Worm (Caenorhabditis elegans) whole organism, young adult: ENCODE results near the gene E02H1.5.
A peak's percentile ranks its signal among the peaks of the same experiment; 100 is the strongest.

Experiments used
- D2030.7 ChIP-seq: fragments of 200-800 bp; sonication (Bioruptor generic); IDR thresholded peaks from 2 replicates; pipeline ENCODE4 v1.3.6; 2022; ENCODE audit warnings: missing genetic modification reagents, missing genetic modification characterization, missing compliant biosample characterization
- F10E7.11 ChIP-seq: sonication (generic microtip); optimal IDR thresholded peaks from 2 replicates; lab custom pipeline; 2017; ENCODE audit warnings: mild to moderate bottlenecking, missing genetic modification characterization, moderate library complexity, missing compliant biosample characterization
- F22D6.2 ChIP-seq: sonication (generic microtip); optimal IDR thresholded peaks from 2 replicates; lab custom pipeline; 2016; ENCODE audit warnings: mild to moderate bottlenecking, missing genetic modification characterization, missing compliant biosample characterization
- F33H1.4 ChIP-seq: fragments of 200-800 bp; sonication (Bioruptor generic); IDR thresholded peaks from 2 replicates; pipeline ENCODE4 v1.3.6; 2022; ENCODE audit warnings: missing genetic modification reagents, missing genetic modification characterization, missing compliant biosample characterization
- F37B4.10 ChIP-seq: fragments of 200-800 bp; sonication (Bioruptor generic); IDR thresholded peaks from 2 replicates; pipeline ENCODE4 v1.3.6; 2022; ENCODE audit warnings: missing genetic modification characterization, missing compliant biosample characterization
- F39B2.1 ChIP-seq: fragments of 200-800 bp; sonication (Bioruptor generic); IDR thresholded peaks from 2 replicates; pipeline ENCODE4 v1.3.6; 2022; ENCODE audit warnings: missing genetic modification reagents, missing genetic modification characterization, missing compliant biosample characterization
- F57A8.1 ChIP-seq: fragments of 200-800 bp; sonication (Bioruptor generic); optimal IDR thresholded peaks from 2 replicates; lab custom pipeline; 2018; ENCODE audit warnings: mild to moderate bottlenecking, missing genetic modification characterization, moderate library complexity, missing compliant biosample characterization
- Y95B8A.8 ChIP-seq: fragments of 200-800 bp; sonication (Bioruptor generic); IDR thresholded peaks from 2 replicates; pipeline ENCODE4 v1.3.6; 2022; ENCODE audit warnings: missing genetic modification reagents, missing genetic modification characterization, missing compliant biosample characterization
- aptf-3 ChIP-seq: fragments of 200-800 bp; sonication (Bioruptor generic); IDR thresholded peaks from 2 replicates; pipeline ENCODE4 v1.3.6; 2022; ENCODE audit warnings: missing genetic modification characterization, missing compliant biosample characterization
- ceh-79 ChIP-seq: sonication (generic microtip); optimal IDR thresholded peaks from 2 replicates; lab custom pipeline; 2017; ENCODE audit warnings: mild to moderate bottlenecking, missing genetic modification characterization, missing compliant biosample characterization
- ceh-91 ChIP-seq: fragments of 200-800 bp; sonication (Bioruptor generic); IDR thresholded peaks from 2 replicates; pipeline ENCODE4 v1.3.6; 2022; ENCODE audit warnings: missing genetic modification reagents, missing genetic modification characterization, missing compliant biosample characterization
- dox-1 ChIP-seq: fragments of 200-800 bp; sonication (Bioruptor generic); IDR thresholded peaks from 2 replicates; pipeline ENCODE4 v1.3.6; 2022; ENCODE audit warnings: missing genetic modification reagents, missing genetic modification characterization, missing compliant biosample characterization
- egl-18 ChIP-seq: fragments of 200-800 bp; sonication (Bioruptor generic); IDR thresholded peaks from 2 replicates; pipeline ENCODE4 v1.3.6; 2022; ENCODE audit warnings: missing genetic modification reagents, missing genetic modification characterization, missing compliant biosample characterization
- egrh-3 ChIP-seq: fragments of 200-800 bp; sonication (Bioruptor generic); IDR thresholded peaks from 2 replicates; pipeline ENCODE4 v1.3.6; 2022; ENCODE audit warnings: missing genetic modification reagents, missing genetic modification characterization, missing compliant biosample characterization
- fkh-3 ChIP-seq: sonication (generic microtip); optimal IDR thresholded peaks from 2 replicates; lab custom pipeline; 2016; ENCODE audit warnings: mild to moderate bottlenecking, missing genetic modification characterization, missing compliant biosample characterization
- him-1 ChIP-seq: sonication (generic microtip); optimal IDR thresholded peaks from 2 replicates; lab custom pipeline; 2016; ENCODE audit warnings: missing genotype, missing genetic modification reagents, missing genetic modification characterization, missing compliant biosample characterization
- hlh-26 ChIP-seq: fragments of 200-800 bp; sonication (Bioruptor generic); conservative IDR thresholded peaks from 2 replicates; pipeline ENCODE4 v1.3.6; 2022; ENCODE audit warnings: missing genetic modification reagents, missing genetic modification characterization, missing compliant biosample characterization
- hsf-1 ChIP-seq: fragments of 200-800 bp; sonication (Bioruptor generic); IDR thresholded peaks from 2 replicates; pipeline ENCODE4 v1.3.6; 2022; ENCODE audit warnings: missing genetic modification reagents, missing genetic modification characterization, missing compliant biosample characterization
- lin-35 ChIP-seq, 3 experiments: fragments of 150-350 bp in 2 of 3; sonication (generic microtip) in 1 of 3; optimal IDR thresholded peaks; 2 replicates each; lab custom pipeline; 2014 to 2018; ENCODE audit warnings: missing biosample characterization in 3 of 3, missing genetic modification characterization in 3 of 3, missing genetic modification reagents in 3 of 3
- lir-1 ChIP-seq: fragments of 200-800 bp; sonication (Bioruptor generic); conservative IDR thresholded peaks from 2 replicates; pipeline ENCODE4 v1.3.6; 2022; ENCODE audit warnings: missing genetic modification reagents, missing genetic modification characterization, missing compliant biosample characterization
- madf-3 ChIP-seq: fragments of 200-800 bp; sonication (Bioruptor generic); IDR thresholded peaks from 2 replicates; pipeline ENCODE4 v1.3.6; 2022; ENCODE audit warnings: missing genetic modification reagents, missing genetic modification characterization, missing compliant biosample characterization
- madf-6 ChIP-seq: fragments of 200-800 bp; sonication (Bioruptor generic); IDR thresholded peaks from 2 replicates; pipeline ENCODE4 v1.3.6; 2022; ENCODE audit warnings: missing genetic modification reagents, missing genetic modification characterization, missing compliant biosample characterization
- mxl-1 ChIP-seq: sonication (generic microtip); optimal IDR thresholded peaks from 2 replicates; lab custom pipeline; 2016; ENCODE audit warnings: missing genetic modification characterization, missing compliant biosample characterization
- nfya-2 ChIP-seq: fragments of 200-800 bp; sonication (Bioruptor generic); IDR thresholded peaks from 2 replicates; pipeline ENCODE4 v1.3.6; 2022; ENCODE audit warnings: missing genetic modification reagents, missing genetic modification characterization, missing compliant biosample characterization
- nhr-80 ChIP-seq: sonication (generic microtip); optimal IDR thresholded peaks from 2 replicates; lab custom pipeline; 2016; ENCODE audit warnings: missing genetic modification characterization, missing compliant biosample characterization
- nhr-90 ChIP-seq: sonication (generic microtip); optimal IDR thresholded peaks from 2 replicates; lab custom pipeline; 2016; ENCODE audit warnings: missing genotype, mild to moderate bottlenecking, missing genetic modification characterization, missing compliant biosample characterization
- pha-4 ChIP-seq: fragments of 150-350 bp; sonication (generic microtip); optimal IDR thresholded peaks from 2 replicates; lab custom pipeline; 2014; ENCODE audit warnings: missing biosample characterization, missing genetic modification reagents, missing genetic modification characterization
- repo-1 ChIP-seq: sonication (generic microtip); optimal IDR thresholded peaks from 2 replicates; lab custom pipeline; 2017; ENCODE audit warnings: mild to moderate bottlenecking, missing genetic modification characterization, missing compliant biosample characterization
- snpc-1.1 ChIP-seq: sonication (generic microtip); optimal IDR thresholded peaks from 2 replicates; lab custom pipeline; 2017; ENCODE audit warnings: missing genetic modification characterization, mild to moderate bottlenecking, missing compliant biosample characterization, antibody characterized with exemption, moderate library complexity, missing genotype, missing genetic modification reagents; ENCODE audit not compliant: insufficient read depth
- snpc-1.3 ChIP-seq: sonication (generic microtip); optimal IDR thresholded peaks from 2 replicates; lab custom pipeline; 2017; ENCODE audit warnings: missing genetic modification characterization, mild to moderate bottlenecking, missing compliant biosample characterization, antibody characterized with exemption, moderate library complexity, missing genotype, missing genetic modification reagents; ENCODE audit not compliant: insufficient read depth
- sptf-2 ChIP-seq: fragments of 200-800 bp; sonication (Bioruptor generic); optimal IDR thresholded peaks from 2 replicates; lab custom pipeline; 2018; ENCODE audit warnings: mild to moderate bottlenecking, missing genetic modification characterization, missing compliant biosample characterization
- zfh-2 ChIP-seq: fragments of 200-800 bp; sonication (Bioruptor generic); conservative IDR thresholded peaks from 2 replicates; pipeline ENCODE4 v1.3.6; 2022; ENCODE audit warnings: missing genetic modification reagents, missing genetic modification characterization, missing compliant biosample characterization
- ztf-25 ChIP-seq: fragments of 200-800 bp; sonication (Bioruptor generic); IDR thresholded peaks from 2 replicates; pipeline ENCODE4 v1.3.6; 2022; ENCODE audit warnings: missing genetic modification reagents, missing genetic modification characterization, missing compliant biosample characterization

Gene E02H1.5

ce11 chrII:9633956-9634560 is 39.0 kb downstream of the E02H1.5 start:
- TF ChIP-seq F33H1.4 (GFP tag; lab: Robert Waterston, UW): peak; percentile 60
- TF ChIP-seq D2030.7: peak; percentile 21; the same call in 1 of the 2 replicates
- TF ChIP-seq dox-1 (GFP tag; lab: Robert Waterston, UW): peak; percentile 33; the same call in 1 of the 2 replicates
- TF ChIP-seq madf-3 (GFP tag; lab: Robert Waterston, UW): peak; percentile 70; the same call in 1 of the 2 replicates
- peak; percentile 28 for TF ChIP-seq madf-6 (GFP tag; lab: Robert Waterston, UW)
- peak; percentile 14; the same call in 1 of the 2 replicates for TF ChIP-seq egrh-3 (GFP tag; lab: Robert Waterston, UW)
- peak; percentile 95 for TF ChIP-seq hsf-1 (GFP tag; lab: Robert Waterston, UW)
- 0 out of 2 replicates have a peak, but pooled peaks have one; percentile 22 for TF ChIP-seq aptf-3 (GFP tag; lab: Robert Waterston, UW)

DNA sequence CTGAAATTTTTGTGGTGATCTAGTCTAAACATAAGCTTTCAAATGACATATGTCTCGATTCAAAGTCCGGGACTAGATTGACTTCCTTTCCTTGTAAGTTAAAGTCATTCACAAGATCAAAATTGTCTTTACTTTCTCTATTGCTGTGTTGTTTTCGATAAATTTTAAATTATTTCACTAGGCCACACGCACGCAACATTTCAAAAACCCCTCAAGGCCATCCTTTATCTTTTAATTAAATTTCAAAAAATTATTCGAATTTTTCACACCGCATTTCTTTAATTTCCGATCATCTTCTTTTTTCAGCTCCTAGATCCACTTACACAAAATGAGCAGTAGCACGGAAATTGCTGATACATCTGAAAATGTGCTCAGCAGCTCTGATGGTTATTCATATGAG is 41.3 kb downstream of the E02H1.5 start, which contains the start of gene ZK1307.7:
TSS of gene ZK1307.7 (plus strand) at position 301 of the 400 bp plus-strand sequence.
- no peak for TF ChIP-seq lir-1 (GFP tag; lab: Robert Waterston, UW)
- TF ChIP-seq ztf-25: no peak
- no peak for TF ChIP-seq pha-4 (tag; lab: Kevin White, UChicago)
- TF ChIP-seq egl-18 (GFP tag; lab: Robert Waterston, UW): no peak
- no peak for TF ChIP-seq Y95B8A.8 (GFP tag; lab: Robert Waterston, UW)
- TF ChIP-seq snpc-1.3 (tag; lab: Kevin White, UChicago): no peak
- no peak for TF ChIP-seq dox-1 (GFP tag; lab: Robert Waterston, UW)
- TF ChIP-seq F10E7.11 (tag; lab: Kevin White, UChicago): no peak
- no peak for TF ChIP-seq F57A8.1 (GFP tag; lab: Kevin White, UChicago)
- TF ChIP-seq mxl-1 (tag; lab: Kevin White, UChicago): no peak
- TF ChIP-seq nfya-2 (GFP tag; lab: Robert Waterston, UW): no peak
- TF ChIP-seq nhr-90 (tag; lab: Kevin White, UChicago): no peak
- TF ChIP-seq F39B2.1 (GFP tag; lab: Robert Waterston, UW): no peak
- TF ChIP-seq ceh-91 (GFP tag; lab: Robert Waterston, UW): no peak
- TF ChIP-seq fkh-3: no peak

DNA sequence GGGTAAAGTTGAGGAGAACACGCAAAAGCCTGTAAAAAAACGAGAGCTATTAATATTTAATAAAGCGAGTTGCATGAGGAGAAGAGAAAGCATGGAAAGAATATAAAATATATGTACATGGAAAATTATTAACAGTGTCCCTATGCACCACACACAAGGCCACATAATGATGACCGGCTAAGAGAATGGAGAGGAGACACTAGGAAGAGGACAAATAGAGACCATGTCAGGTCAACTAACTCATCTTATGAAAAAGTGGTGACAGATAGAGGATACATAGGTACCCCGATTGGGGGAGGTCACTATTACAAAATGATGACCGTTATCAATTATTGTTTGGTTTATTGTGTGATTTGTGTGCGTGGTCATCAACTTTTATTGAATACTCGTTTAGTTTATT is 49.4 kb downstream of the E02H1.5 start, which contains the start of gene fzr-1:
TSS of gene fzr-1 (minus strand) at position 29 of the 400 bp plus-strand sequence.
- TF ChIP-seq F37B4.10 (GFP tag; lab: Robert Waterston, UW) (no peak), F33H1.4 (GFP tag; lab: Robert Waterston, UW) (no peak), lin-35 (GFP tag; optimal IDR thresholded peaks at IDR 0.05; lab: Kevin White, UChicago) (no peak), zfh-2 (GFP tag; lab: Robert Waterston, UW) (no peak), hlh-26 (GFP tag; lab: Robert Waterston, UW) (no peak), ceh-79 (no peak), him-1 (no peak)

DNA sequence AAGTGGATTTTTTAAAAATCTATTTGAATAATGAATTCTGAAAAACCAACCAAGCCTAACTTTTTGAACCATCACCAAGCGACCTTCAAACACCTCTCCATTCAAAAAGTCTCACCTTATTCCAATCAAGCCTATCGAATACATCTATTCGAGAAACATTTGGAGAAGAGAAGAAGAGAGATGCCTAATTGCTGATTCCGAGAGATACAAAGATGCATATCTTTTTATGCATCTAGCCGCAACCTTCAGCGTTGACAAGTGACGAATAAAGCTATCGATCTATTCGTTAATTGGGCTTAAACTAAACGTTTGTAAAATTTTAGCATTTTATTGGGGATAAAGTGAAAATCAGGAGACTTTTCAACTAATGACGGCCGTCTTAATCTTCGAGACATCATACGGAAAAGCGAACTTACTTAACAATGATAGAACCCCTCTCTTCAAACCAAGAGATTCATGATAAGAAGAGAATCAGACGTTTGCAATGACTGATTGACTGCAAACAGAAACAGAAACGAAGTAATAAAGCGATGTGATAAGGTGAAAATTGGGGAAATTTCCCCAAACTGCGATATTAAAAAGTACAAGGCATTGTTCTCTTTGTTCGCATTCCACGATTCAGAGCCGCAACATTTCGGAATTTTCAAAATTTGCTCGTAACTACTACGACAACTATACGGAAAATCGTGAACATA is 50.1 kb downstream of the E02H1.5 start:
- TF ChIP-seq nhr-80 (tag; lab: Kevin White, UChicago) (peak; percentile 50), snpc-1.1 (no peak), repo-1 (tag; lab: Kevin White, UChicago) (no peak), madf-6 (GFP tag; lab: Robert Waterston, UW) (0 out of 2 replicates have a peak, but pooled peaks have one; percentile 31), sptf-2 (GFP tag; lab: Kevin White, UChicago) (no peak), F22D6.2 (tag; lab: Kevin White, UChicago) (no peak)
